Fruit fly (Drosophila melanogaster) S2 (cell line): ENCODE measurements around the gene CG7988.

Experiments used
- CG8478 ChIP-seq: fragments of >200 bp; optimal IDR thresholded peaks from 2 replicates; lab custom pipeline; 2018
- CTCF ChIP-seq, 2 experiments: fragments of >200 bp; optimal IDR thresholded peaks; 2 replicates each; lab custom pipeline; 2018

The CG7988 gene

dm6 chr3R:18208479-18208878, 11.8 kb upstream of the CG7988 start, which contains the start of gene CG44158:
Gene CG44158 (plus strand): TSS chr3R:18208779.
- TF ChIP-seq CTCF (optimal IDR thresholded peaks at IDR 0.05; lab: Kevin White, UChicago), result no peak
- TF ChIP-seq CG8478 (lab: Kevin White, UChicago), result no peak

DNA sequence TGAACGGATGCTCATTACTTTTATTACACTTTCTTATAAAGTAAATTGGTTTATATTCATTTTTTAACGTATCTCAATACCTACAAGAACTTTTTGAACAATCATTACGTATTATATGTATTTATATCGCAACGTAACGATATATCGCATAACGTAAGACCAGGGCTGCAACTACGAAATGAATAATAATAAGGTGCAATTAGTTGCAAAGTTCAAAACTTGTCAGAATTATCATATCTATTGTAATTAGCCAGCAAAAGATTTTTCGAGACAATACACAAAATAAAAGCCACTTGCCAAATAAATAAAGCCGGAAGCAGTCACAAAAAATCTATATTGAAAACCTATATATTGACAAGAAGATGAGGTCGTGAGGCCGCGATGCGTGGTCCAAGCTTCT, 5.0 kb upstream of the CG7988 start:
- TF ChIP-seq CTCF (optimal IDR thresholded peaks at IDR 0.05; lab: Kevin White, UChicago), result no peak
- TF ChIP-seq CG8478 (lab: Kevin White, UChicago), result no peak

DNA sequence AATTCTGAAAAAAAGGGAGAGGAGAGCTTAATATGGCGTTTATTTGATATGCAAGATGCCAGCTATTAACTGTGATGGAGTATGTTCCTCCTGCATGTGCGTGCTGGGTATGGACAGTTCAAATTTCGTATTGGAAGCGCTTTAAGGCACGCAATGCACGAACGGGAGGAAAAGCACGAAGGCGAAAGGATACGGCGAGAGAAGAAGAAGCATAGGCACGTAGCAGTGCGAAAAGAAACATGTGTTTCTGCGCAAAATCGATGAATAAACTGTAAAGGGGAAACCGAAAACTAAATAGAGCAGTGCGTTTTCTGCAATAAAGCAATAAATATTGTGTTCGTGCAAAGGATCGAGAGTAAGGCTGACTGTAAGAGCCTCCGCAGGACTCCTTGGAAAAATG, 4.4 kb upstream of the CG7988 start, which contains the start of gene CG14314:
TSS of gene CG14314 (plus strand) at position 243 of the 400 bp plus-strand sequence.
- TF ChIP-seq CG8478 (lab: Kevin White, UChicago) (no peak), CTCF (optimal IDR thresholded peaks at IDR 0.05; lab: Kevin White, UChicago) (no peak)

DNA sequence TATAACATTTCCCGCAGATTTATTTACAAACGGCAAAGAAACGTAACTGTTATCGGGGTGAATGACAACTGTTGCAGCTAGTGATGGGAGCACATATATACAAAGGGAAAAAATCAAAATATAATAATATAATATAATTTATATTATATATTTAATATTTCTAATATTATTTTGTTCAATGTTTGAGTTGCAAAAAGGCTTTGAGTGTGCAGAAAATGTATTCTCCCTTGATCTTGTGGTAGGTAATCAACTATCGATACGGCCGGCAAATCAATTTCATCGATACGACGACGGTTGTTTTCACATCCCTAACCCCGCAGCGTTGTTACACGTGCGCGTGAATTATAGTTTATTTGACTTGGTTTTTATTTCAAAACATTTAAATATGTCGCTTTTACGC, 3.1 kb downstream of the CG7988 start, which contains the start of the genes mTerf5 and Non3:
TSS of gene mTerf5 (minus strand) at position 249 of the 400 bp plus-strand sequence.
TSS of gene Non3 (plus strand) at position 289 of the 400 bp plus-strand sequence.
- TF ChIP-seq CG8478 (lab: Kevin White, UChicago) (no peak), CTCF (optimal IDR thresholded peaks at IDR 0.05; lab: Kevin White, UChicago) (no peak)

- no peak for TF ChIP-seq CTCF (optimal IDR thresholded peaks at IDR 0.05; lab: Kevin White, UChicago)
- no peak for TF ChIP-seq CG8478 (lab: Kevin White, UChicago)
Measured at dm6 chr3R:18226043-18226808, 5.9 kb downstream of the CG7988 start, which contains the start of the genes CG7168 and Mdh2. Gene CG7168 (minus strand): TSS chr3R:18226082. Gene Mdh2 (plus strand): TSS chr3R:18226396.

- TF ChIP-seq CG8478 (lab: Kevin White, UChicago), result no peak
- TF ChIP-seq CTCF (optimal IDR thresholded peaks at IDR 0.05; lab: Kevin White, UChicago), result no peak
Measured at dm6 chr3R:18226809-18227157, 6.5 kb downstream of the CG7988 start.

dm6 chr3R:18227385-18227784, 7.1 kb downstream of the CG7988 start:
- TF ChIP-seq CTCF (optimal IDR thresholded peaks at IDR 0.05; lab: Kevin White, UChicago), result no peak
- no peak for TF ChIP-seq CG8478 (lab: Kevin White, UChicago)

DNA sequence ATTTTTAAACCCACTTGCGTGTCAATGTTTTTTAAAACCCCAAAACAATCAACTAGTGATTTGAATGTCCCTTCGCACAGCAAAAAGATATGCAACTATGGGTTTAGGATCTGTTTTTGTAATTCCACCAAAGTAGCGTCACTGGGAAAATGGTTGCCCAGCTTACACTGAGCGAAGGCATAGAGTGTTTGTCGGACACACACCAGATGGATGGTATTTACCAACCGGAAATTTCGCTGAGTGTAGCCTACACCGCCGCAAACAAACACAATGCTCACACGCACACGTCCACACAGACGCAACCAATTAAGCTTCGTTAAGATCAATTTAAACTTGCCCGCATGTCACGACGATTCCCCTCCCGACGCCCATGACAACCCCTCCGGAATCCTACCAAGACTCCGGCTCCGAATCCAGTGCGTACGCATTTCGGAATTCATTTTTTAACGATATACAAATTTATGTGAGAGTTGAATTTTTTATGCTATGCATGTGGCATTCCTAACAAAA, 8.4 kb downstream of the CG7988 start:
- TF ChIP-seq CG8478 (lab: Kevin White, UChicago), result no peak
- no peak for TF ChIP-seq CTCF (optimal IDR thresholded peaks at IDR 0.05; lab: Kevin White, UChicago)

dm6 chr3R:18230229-18230628, 9.9 kb downstream of the CG7988 start:
- no peak for TF ChIP-seq CG8478 (lab: Kevin White, UChicago)
- no peak for TF ChIP-seq CTCF (optimal IDR thresholded peaks at IDR 0.05; lab: Kevin White, UChicago)

DNA sequence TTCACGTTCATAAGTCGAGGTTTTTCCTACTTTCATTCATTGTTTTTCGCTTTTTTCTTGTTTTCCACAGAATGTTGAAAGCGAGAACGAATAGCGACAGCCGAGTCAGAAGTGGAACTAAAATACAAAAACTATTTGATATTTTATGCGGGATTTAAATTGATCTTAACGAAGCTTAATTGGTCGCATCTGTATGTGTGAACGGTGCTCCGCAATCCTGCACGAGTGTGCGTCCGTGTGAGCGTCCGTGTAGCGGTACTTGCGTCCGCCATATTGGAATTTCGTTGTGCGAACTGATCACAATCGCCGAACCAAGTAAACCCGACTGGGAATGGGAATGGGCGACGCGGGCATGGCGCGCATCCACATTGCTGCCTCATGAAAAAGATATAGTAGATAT, 11.9 kb downstream of the CG7988 start:
- no peak for TF ChIP-seq CG8478 (lab: Kevin White, UChicago)
- no peak for TF ChIP-seq CTCF (optimal IDR thresholded peaks at IDR 0.05; lab: Kevin White, UChicago)

DNA sequence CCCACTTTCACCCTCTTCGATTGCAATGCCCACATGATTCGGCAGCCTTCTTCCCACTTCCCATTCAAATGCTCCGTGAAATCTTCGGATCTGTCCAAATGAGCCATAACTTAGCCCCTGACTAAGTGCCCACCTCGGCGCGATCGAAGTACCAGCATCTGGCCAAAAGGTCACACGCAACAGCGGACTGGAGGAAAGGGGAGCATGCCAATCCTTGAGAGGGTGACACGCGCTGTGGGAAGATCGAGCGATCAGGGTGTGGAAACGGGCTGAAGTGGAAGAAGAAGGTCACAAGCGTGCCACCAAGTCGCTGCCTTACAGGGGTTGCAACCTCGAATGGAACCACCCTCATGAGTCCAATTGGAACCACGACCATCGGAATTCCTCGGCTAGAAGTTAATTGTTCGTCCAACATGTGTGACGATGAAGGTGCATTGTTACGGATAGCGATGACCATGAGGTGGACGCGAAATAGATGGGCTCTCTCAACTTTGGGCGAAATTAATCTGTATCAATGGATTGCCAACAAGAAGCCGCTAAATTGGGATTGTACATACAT, 14.5 kb downstream of the CG7988 start:
- no peak for TF ChIP-seq CG8478 (lab: Kevin White, UChicago)
- TF ChIP-seq CTCF (optimal IDR thresholded peaks at IDR 0.05; lab: Kevin White, UChicago), result no peak

- no peak for TF ChIP-seq CG8478 (lab: Kevin White, UChicago)
- TF ChIP-seq CTCF (optimal IDR thresholded peaks at IDR 0.05; lab: Kevin White, UChicago), result no peak
Measured at dm6 chr3R:18235879-18236278, 15.6 kb downstream of the CG7988 start, which contains the start of gene repo. Gene repo (plus strand): TSS chr3R:18236192.

dm6 chr3R:18242089-18242955, 22.0 kb downstream of the CG7988 start, which contains the start of the genes CG7156 and 14-3-3epsilon:
Gene CG7156 (minus strand): TSS chr3R:18242159.
Gene 14-3-3epsilon (plus strand): TSS chr3R:18242531.
- TF ChIP-seq CG8478 (lab: Kevin White, UChicago) (no peak), CTCF (optimal IDR thresholded peaks at IDR 0.05; lab: Kevin White, UChicago) (peak in 1 of 2 experiments; percentile 8)

DNA sequence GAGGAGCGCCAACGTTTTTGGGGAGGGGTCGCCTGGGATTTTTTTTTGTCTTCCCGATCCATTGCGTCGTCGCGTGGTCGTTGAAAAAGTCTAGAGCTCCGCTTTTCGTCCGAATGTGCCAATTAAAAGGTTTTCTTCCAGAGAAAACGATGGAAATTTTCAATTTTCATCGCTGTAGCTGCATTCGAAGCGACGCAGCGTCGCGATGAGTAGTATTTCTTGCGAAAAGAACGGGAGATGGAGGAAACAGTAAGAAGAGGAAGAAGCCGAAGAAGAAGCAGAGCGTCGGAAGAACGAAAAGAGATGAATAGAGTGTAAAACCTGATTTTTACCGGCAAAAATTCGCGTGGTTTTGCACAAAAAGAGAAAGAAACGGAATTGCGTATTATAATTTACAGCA, 22.7 kb downstream of the CG7988 start:
- TF ChIP-seq CG8478 (lab: Kevin White, UChicago) (no peak), CTCF (optimal IDR thresholded peaks at IDR 0.05; lab: Kevin White, UChicago) (no peak)
